Worm (Caenorhabditis elegans): Measurements from ENCODE around the gene rpl-10.

DNA sequence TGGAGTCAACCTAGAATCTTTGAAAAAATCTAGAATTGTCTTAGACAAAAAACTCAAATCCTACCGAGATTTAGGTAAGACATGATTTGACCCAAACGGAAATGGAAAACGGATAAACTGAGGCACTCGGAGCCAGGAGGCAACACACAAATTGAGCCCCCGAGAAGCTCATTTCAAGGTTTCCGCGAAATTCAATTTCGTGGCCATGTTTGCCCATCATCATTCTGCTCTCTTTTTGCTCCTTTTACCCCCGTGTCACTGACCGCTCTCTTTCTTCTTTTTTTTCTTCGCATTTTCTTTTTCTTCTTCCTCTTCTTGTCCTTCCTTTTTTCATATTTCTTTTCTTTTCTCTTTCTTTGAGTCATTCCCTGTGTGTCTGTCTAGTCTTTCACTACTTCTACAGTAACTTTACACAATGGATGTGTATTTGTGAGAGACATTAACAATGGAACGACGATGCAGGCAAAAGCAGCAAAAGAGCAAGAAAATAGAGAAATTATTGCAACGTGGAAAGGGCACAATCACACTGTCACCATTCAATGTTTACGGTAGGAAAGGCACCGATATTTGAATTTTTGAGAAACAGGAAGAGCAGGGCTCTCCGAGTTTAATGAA lies 9.1 kb downstream of the rpl-10 start:
- TF ChIP-seq unc-39 (tag; optimal IDR thresholded peaks at IDR 0.05): no peak
- TF ChIP-seq nhr-12 (tag; optimal IDR thresholded peaks at IDR 0.05): no peak
- no peak for TF ChIP-seq elt-3 (tag; optimal IDR thresholded peaks at IDR 0.05)
- no peak for TF ChIP-seq nhr-237 (tag; optimal IDR thresholded peaks at IDR 0.05)
- TF ChIP-seq nhr-28 (tag; optimal IDR thresholded peaks at IDR 0.05): no peak
- TF ChIP-seq ham-2 (GFP tag; optimal IDR thresholded peaks at IDR 0.05): no peak
- no peak for TF ChIP-seq nhr-76 (tag; optimal IDR thresholded peaks at IDR 0.05)
- TF ChIP-seq mls-2 (tag; optimal IDR thresholded peaks at IDR 0.05): no peak
- TF ChIP-seq unc-62 (GFP tag; optimal IDR thresholded peaks at IDR 0.05): no peak
- no peak for TF ChIP-seq mab-5 (tag; optimal IDR thresholded peaks at IDR 0.05)
- no peak for TF ChIP-seq pha-4 (tag; optimal IDR thresholded peaks at IDR 0.05)
- no peak for TF ChIP-seq lsy-2 (tag; optimal IDR thresholded peaks at IDR 0.05)

Measured in whole organism, mixed stage, embryonic.